Fruit fly (Drosophila melanogaster) whole organism, embryonic: ENCODE measurements around the gene CG43062.
A peak's percentile ranks its signal among the peaks of the same experiment; 100 is the strongest.

Experiments used
- Adf1 ChIP-seq: fragments of 200-800 bp; sonication (Bioruptor generic); IDR thresholded peaks from 2 replicates; pipeline ENCODE4 v1.3.6; 2022; ENCODE audit warnings: missing biosample characterization, missing genetic modification characterization
- CG10543 ChIP-seq: fragments of 200-800 bp; sonication (Bioruptor generic); optimal IDR thresholded peaks from 3 replicates; lab custom pipeline; 2017; ENCODE audit warnings: missing biosample characterization, mild to moderate bottlenecking, missing genetic modification characterization, moderate library complexity
- CG13287 ChIP-seq: fragments of 200-800 bp; sonication (Bioruptor generic); IDR thresholded peaks from 2 replicates; pipeline ENCODE4 v1.3.6; 2022; ENCODE audit warnings: missing biosample characterization, missing genetic modification characterization; ENCODE audit not compliant: partially characterized antibody
- CG1602 ChIP-seq: fragments of 200-800 bp; sonication (Bioruptor generic); optimal IDR thresholded peaks from 3 replicates; lab custom pipeline; 2016; ENCODE audit warnings: missing biosample characterization, missing genetic modification characterization
- CG17361 ChIP-seq: fragments of 200-800 bp; sonication (Bioruptor generic); IDR thresholded peaks from 3 replicates; pipeline ENCODE4 v1.3.6; 2022; ENCODE audit warnings: missing biosample characterization, missing genetic modification characterization
- CG30020 ChIP-seq: fragments of 200-800 bp; optimal IDR thresholded peaks from 2 replicates; lab custom pipeline; 2019; ENCODE audit warnings: missing biosample characterization, mild to moderate bottlenecking, missing genetic modification characterization, moderate library complexity
- CG3065 ChIP-seq: fragments of 200-800 bp; sonication (Bioruptor generic); optimal IDR thresholded peaks from 2 replicates; lab custom pipeline; 2016; ENCODE audit warnings: missing biosample characterization, missing genetic modification characterization
- CG3163 ChIP-seq: fragments of 200-800 bp; sonication (Bioruptor generic); optimal IDR thresholded peaks from 3 replicates; lab custom pipeline; 2016; ENCODE audit warnings: missing biosample characterization, missing genetic modification characterization
- CG33213 ChIP-seq: fragments of 200-800 bp; sonication (Bioruptor generic); optimal IDR thresholded peaks from 3 replicates; lab custom pipeline; 2016; ENCODE audit warnings: missing biosample characterization, missing genetic modification characterization
- CG34422 ChIP-seq: fragments of 200-800 bp; sonication (Bioruptor generic); IDR thresholded peaks from 3 replicates; pipeline ENCODE4 v1.3.6; 2022; ENCODE audit warnings: missing biosample characterization, missing genetic modification characterization
- CG4617 ChIP-seq: fragments of 200-800 bp; sonication (Bioruptor generic); optimal IDR thresholded peaks from 3 replicates; lab custom pipeline; 2016; ENCODE audit warnings: missing biosample characterization, missing genetic modification characterization, borderline replicate concordance
- CG7271 ChIP-seq: fragments of 200-800 bp; sonication (Bioruptor generic); optimal IDR thresholded peaks from 2 replicates; lab custom pipeline; 2018; ENCODE audit warnings: missing biosample characterization, mild to moderate bottlenecking, missing genetic modification characterization, moderate library complexity
- CG8944 ChIP-seq: fragments of 200-800 bp; sonication (Bioruptor generic); optimal IDR thresholded peaks from 3 replicates; lab custom pipeline; 2016; ENCODE audit warnings: missing biosample characterization, missing genetic modification characterization
- Dfd ChIP-seq, 2 experiments: fragments of >200 bp; optimal IDR thresholded peaks; 2 replicates each; lab custom pipeline; 2017; ENCODE audit warnings: missing biosample characterization in 2 of 2, missing genetic modification characterization in 2 of 2
- Dp ChIP-seq: fragments of 200-800 bp; sonication (Bioruptor generic); optimal IDR thresholded peaks from 2 replicates; lab custom pipeline; 2018; ENCODE audit warnings: missing biosample characterization, mild to moderate bottlenecking, missing genetic modification characterization, moderate library complexity
- Drgx ChIP-seq: fragments of 200-800 bp; sonication (Bioruptor generic); IDR thresholded peaks from 2 replicates; pipeline ENCODE4 v1.3.6; 2022; ENCODE audit warnings: missing biosample characterization, missing genetic modification characterization
- ERR ChIP-seq: fragments of 200-800 bp; sonication (Bioruptor generic); optimal IDR thresholded peaks from 2 replicates; lab custom pipeline; 2016; ENCODE audit warnings: missing biosample characterization, missing genetic modification characterization
- Gug ChIP-seq: fragments of 200-800 bp; sonication (Bioruptor generic); IDR thresholded peaks from 4 replicates; pipeline ENCODE4 v1.3.6; 2022; ENCODE audit warnings: missing biosample characterization, missing genetic modification characterization
- HLHmδ ChIP-seq: fragments of 200-800 bp; sonication (Bioruptor generic); optimal IDR thresholded peaks from 2 replicates; lab custom pipeline; 2018; ENCODE audit warnings: missing biosample characterization, mild to moderate bottlenecking, missing genetic modification characterization, moderate library complexity
- Hand ChIP-seq: fragments of 200-800 bp; sonication (Bioruptor generic); optimal IDR thresholded peaks from 2 replicates; lab custom pipeline; 2017; ENCODE audit warnings: mild to moderate bottlenecking, missing biosample characterization, missing genetic modification reagents, missing genetic modification characterization
- Hey ChIP-seq: fragments of 200-800 bp; sonication (Bioruptor generic); optimal IDR thresholded peaks from 3 replicates; lab custom pipeline; 2018; ENCODE audit warnings: missing biosample characterization, mild to moderate bottlenecking, missing genetic modification characterization
- Meics ChIP-seq: fragments of 200-800 bp; sonication (Bioruptor generic); optimal IDR thresholded peaks from 2 replicates; lab custom pipeline; 2017; ENCODE audit warnings: missing biosample characterization, mild to moderate bottlenecking, missing genetic modification characterization
- Sox100B ChIP-seq: fragments of 200-800 bp; sonication (Bioruptor generic); optimal IDR thresholded peaks from 3 replicates; lab custom pipeline; 2018; ENCODE audit warnings: missing biosample characterization, mild to moderate bottlenecking, missing genetic modification characterization
- Stat92E ChIP-seq, 3 experiments: fragments of >200 bp in 2 of 3; fragments of 200-800 bp in 1 of 3; sonication (Bioruptor generic) in 1 of 3; optimal IDR thresholded peaks; 2 replicates each; lab custom pipeline; 2017 to 2019; ENCODE audit warnings: missing biosample characterization in 3 of 3, missing genetic modification characterization in 3 of 3, mild to moderate bottlenecking in 1 of 3, moderate library complexity in 1 of 3
- TFAM ChIP-seq: fragments of 200-800 bp; sonication (Bioruptor generic); optimal IDR thresholded peaks from 2 replicates; lab custom pipeline; 2017; ENCODE audit warnings: missing biosample characterization, missing genetic modification characterization, inconsistent platforms
- Vsx1 ChIP-seq: fragments of 200-800 bp; sonication (Bioruptor generic); optimal IDR thresholded peaks from 2 replicates; lab custom pipeline; 2017; ENCODE audit warnings: missing biosample characterization, mild to moderate bottlenecking, missing genetic modification characterization, missing genetic modification reagents
- az2 ChIP-seq: fragments of 200-800 bp; sonication (Bioruptor generic); optimal IDR thresholded peaks from 3 replicates; lab custom pipeline; 2016; ENCODE audit warnings: missing biosample characterization, missing genetic modification characterization
- bsh ChIP-seq, 2 experiments: fragments of 200-800 bp; sonication (Bioruptor generic); optimal IDR thresholded peaks; 2 replicates each; lab custom pipeline; 2017 to 2018; ENCODE audit warnings: mild to moderate bottlenecking in 2 of 2, missing biosample characterization in 2 of 2, missing genetic modification characterization in 2 of 2, moderate library complexity in 1 of 2
- cas ChIP-seq: fragments of 200-800 bp; sonication (Bioruptor generic); IDR thresholded peaks from 2 replicates; pipeline ENCODE4 v1.3.6; 2022; ENCODE audit warnings: missing biosample characterization, missing genetic modification characterization
- caup ChIP-seq: fragments of 200-800 bp; sonication (Bioruptor generic); optimal IDR thresholded peaks from 3 replicates; lab custom pipeline; 2017; ENCODE audit warnings: missing biosample characterization, mild to moderate bottlenecking, missing genetic modification characterization, moderate library complexity; ENCODE audit not compliant: severe bottlenecking
- crol ChIP-seq: fragments of 200-800 bp; sonication (Bioruptor generic); IDR thresholded peaks from 2 replicates; pipeline ENCODE4 v1.3.6; 2022; ENCODE audit warnings: missing biosample characterization, missing genetic modification characterization
- dimm ChIP-seq: fragments of 200-800 bp; sonication (Bioruptor generic); IDR thresholded peaks from 2 replicates; pipeline ENCODE4 v1.3.6; 2022; ENCODE audit warnings: missing biosample characterization, missing genetic modification characterization
- disco-r ChIP-seq: fragments of 200-800 bp; sonication (Bioruptor generic); optimal IDR thresholded peaks from 2 replicates; lab custom pipeline; 2016; ENCODE audit warnings: missing biosample characterization, missing genetic modification characterization
- dmrt99B ChIP-seq: fragments of 200-800 bp; sonication (Bioruptor generic); optimal IDR thresholded peaks from 2 replicates; lab custom pipeline; 2018; ENCODE audit warnings: missing biosample characterization, mild to moderate bottlenecking, missing genetic modification characterization, moderate library complexity
- en ChIP-seq: fragments of 200-800 bp; sonication (Bioruptor generic); optimal IDR thresholded peaks from 2 replicates; lab custom pipeline; 2016; ENCODE audit warnings: missing biosample characterization, missing genetic modification characterization
- ewg ChIP-seq: fragments of 200-800 bp; sonication (Bioruptor generic); optimal IDR thresholded peaks from 3 replicates; lab custom pipeline; 2017; ENCODE audit warnings: mild to moderate bottlenecking, missing biosample characterization, missing genetic modification reagents, missing genetic modification characterization
- insv ChIP-seq, 2 experiments: fragments of 200-800 bp; sonication (Bioruptor generic); optimal IDR thresholded peaks; 3 replicates each; lab custom pipeline; 2016 to 2018; ENCODE audit warnings: missing biosample characterization in 2 of 2, missing genetic modification characterization in 2 of 2
- ken ChIP-seq: fragments of 200-800 bp; sonication (Bioruptor generic); IDR thresholded peaks from 3 replicates; pipeline ENCODE4 v1.3.6; 2022; ENCODE audit warnings: missing biosample characterization, missing genetic modification characterization
- lmd ChIP-seq: fragments of 200-800 bp; sonication (Bioruptor generic); IDR thresholded peaks from 2 replicates; pipeline ENCODE4 v1.3.6; 2022; ENCODE audit warnings: missing biosample characterization, missing genetic modification characterization
- nau ChIP-seq: fragments of 200-800 bp; sonication (Bioruptor generic); optimal IDR thresholded peaks from 3 replicates; lab custom pipeline; 2017; ENCODE audit warnings: missing biosample characterization, mild to moderate bottlenecking, missing genetic modification characterization, missing genetic modification reagents
- onecut ChIP-seq: fragments of 200-800 bp; sonication (Bioruptor generic); IDR thresholded peaks from 2 replicates; pipeline ENCODE4 v1.3.6; 2022; ENCODE audit warnings: missing biosample characterization, missing genetic modification characterization
- org-1 ChIP-seq: fragments of 200-800 bp; sonication (Bioruptor generic); optimal IDR thresholded peaks from 2 replicates; lab custom pipeline; 2017; ENCODE audit warnings: missing biosample characterization, missing genetic modification characterization
- prd ChIP-seq, 3 experiments: fragments of >200 bp in 2 of 3; fragments of 200-800 bp in 1 of 3; sonication (Bioruptor generic) in 1 of 3; optimal IDR thresholded peaks in 2 of 3; IDR thresholded peaks in 1 of 3; 2 replicates in 2 of 3; 3 replicates in 1 of 3; pipeline versions ENCODE4 v1.3.6 to Lab custom; 2017 to 2022; ENCODE audit warnings: missing biosample characterization in 1 of 3, missing genetic modification characterization in 1 of 3
- schlank ChIP-seq: fragments of 200-800 bp; sonication (Bioruptor generic); optimal IDR thresholded peaks from 2 replicates; lab custom pipeline; 2018; ENCODE audit warnings: missing biosample characterization, mild to moderate bottlenecking, missing genetic modification characterization
- sim ChIP-seq: fragments of 200-800 bp; sonication (Bioruptor generic); IDR thresholded peaks from 2 replicates; pipeline ENCODE4 v1.3.6; 2022; ENCODE audit warnings: missing biosample characterization, missing genetic modification characterization
- tap ChIP-seq: fragments of 200-800 bp; optimal IDR thresholded peaks from 3 replicates; lab custom pipeline; 2019; ENCODE audit warnings: missing biosample characterization, mild to moderate bottlenecking, missing genetic modification characterization, moderate library complexity
- tx ChIP-seq: fragments of 200-800 bp; sonication (Bioruptor generic); optimal IDR thresholded peaks from 2 replicates; lab custom pipeline; 2016; ENCODE audit warnings: missing biosample characterization, missing genetic modification characterization
- wor ChIP-seq: fragments of 200-800 bp; sonication (Bioruptor generic); IDR thresholded peaks from 2 replicates; pipeline ENCODE4 v1.3.6; 2022; ENCODE audit warnings: missing biosample characterization, missing genetic modification characterization
- zfh1 ChIP-seq: fragments of 200-800 bp; sonication (Bioruptor generic); IDR thresholded peaks from 3 replicates; pipeline ENCODE4 v1.3.6; 2022; ENCODE audit warnings: missing biosample characterization, missing genetic modification characterization

Gene CG43062

DNA sequence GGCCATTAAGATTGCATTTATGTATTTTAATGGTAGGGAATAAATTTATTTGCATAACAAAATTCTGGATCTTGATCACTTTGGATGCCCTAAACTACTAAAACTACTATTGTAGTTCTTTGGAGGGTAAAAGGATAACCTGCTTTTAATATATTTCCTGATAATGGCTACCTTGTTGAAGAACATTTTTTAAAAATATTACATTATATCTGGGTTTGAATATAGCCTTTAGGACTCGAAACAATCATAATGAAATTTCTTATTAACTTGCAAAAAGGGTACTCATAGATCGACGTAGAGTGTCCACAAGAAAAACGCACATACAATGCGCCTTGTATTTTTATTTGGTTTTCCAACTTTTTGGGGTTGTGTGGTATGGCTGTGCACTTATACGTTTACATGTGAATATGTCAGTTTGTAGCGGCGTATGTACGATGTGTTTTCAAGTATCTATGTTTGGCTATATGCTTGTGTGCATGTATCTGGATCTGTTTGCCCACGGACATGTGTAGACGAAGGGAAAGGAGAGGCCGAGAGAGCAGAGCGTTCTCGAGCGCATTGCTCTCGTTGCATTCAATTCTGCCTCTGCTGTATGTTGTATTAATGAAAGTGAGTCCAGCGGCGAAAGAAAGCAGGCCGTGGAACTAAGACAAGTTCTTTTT, 29.4 kb downstream of the CG43062 start (continued):
- TF ChIP-seq Adf1 (GFP tag; lab: Robert Waterston, UW): no peak
- TF ChIP-seq Dfd (GFP tag; optimal IDR thresholded peaks at IDR 0.05; lab: Kevin White, UChicago): no peak
- peak; percentile 76 for TF ChIP-seq zfh1 (GFP tag; lab: Robert Waterston, UW)
- peak; percentile 65 for TF ChIP-seq onecut (GFP tag; lab: Robert Waterston, UW)
- peak; percentile 76 to 91 for TF ChIP-seq bsh (GFP tag; optimal IDR thresholded peaks at IDR 0.05; lab: Kevin White, UChicago)
- no peak for TF ChIP-seq dimm (GFP tag; lab: Robert Waterston, UW)
- peak; percentile 41 for TF ChIP-seq Vsx1 (GFP tag; lab: Kevin White, UChicago)
- no peak for TF ChIP-seq CG13287 (GFP tag; lab: Robert Waterston, UW)
- TF ChIP-seq disco-r: peak; percentile 33
- peak; percentile 56 for TF ChIP-seq CG8944 (GFP tag; lab: Kevin White, UChicago)
- TF ChIP-seq Stat92E (GFP tag; optimal IDR thresholded peaks at IDR 0.05; lab: Kevin White, UChicago): no peak
- TF ChIP-seq CG3065 (GFP tag; lab: Kevin White, UChicago): peak; percentile 68
- peak; percentile 30 for TF ChIP-seq org-1 (GFP tag; lab: Kevin White, UChicago)
- no peak for TF ChIP-seq cas (GFP tag; lab: Robert Waterston, UW)
- peak; percentile 37 for TF ChIP-seq CG4617 (GFP tag; lab: Kevin White, UChicago)
- TF ChIP-seq Hand (GFP tag; lab: Kevin White, UChicago): no peak
- TF ChIP-seq Dp (GFP tag; lab: Kevin White, UChicago): no peak
- TF ChIP-seq wor: peak; percentile 35; the same call in 1 of the 2 replicates
- peak; percentile 41; the same call in 1 of the 3 replicates for TF ChIP-seq CG34422 (GFP tag; lab: Robert Waterston, UW)
- no peak for TF ChIP-seq CG3163
- TF ChIP-seq tap (tag; lab: Kevin White, UChicago): peak; percentile 43
- TF ChIP-seq CG10543 (GFP tag; lab: Kevin White, UChicago): no peak
- no peak for TF ChIP-seq schlank (tag; lab: Kevin White, UChicago)
- 0 out of 2 replicates have a peak, but pooled peaks have one; percentile 31 for TF ChIP-seq sim (GFP tag; lab: Robert Waterston, UW)
- TF ChIP-seq Sox100B (GFP tag; lab: Kevin White, UChicago): peak; percentile 76
- TF ChIP-seq CG17361: peak; percentile 50; the same call in 1 of the 3 replicates
- peak; percentile 39 for TF ChIP-seq en (GFP tag; lab: Kevin White, UChicago)
- TF ChIP-seq tx (GFP tag; lab: Kevin White, UChicago): peak; percentile 25
- TF ChIP-seq CG1602 (GFP tag; lab: Kevin White, UChicago): peak; percentile 85
- peak; percentile 85 for TF ChIP-seq az2
- no peak for TF ChIP-seq prd (optimal IDR thresholded peaks at IDR 0.05; lab: Kevin White, UChicago)
- TF ChIP-seq prd (GFP tag; IDR thresholded peaks at IDR 0.05; lab: Robert Waterston, UW): peak; percentile 77
- peak; percentile 95 for TF ChIP-seq crol (GFP tag; lab: Robert Waterston, UW)
- no peak for TF ChIP-seq caup
- TF ChIP-seq CG33213 (GFP tag; lab: Kevin White, UChicago): peak; percentile 48
- TF ChIP-seq Drgx: peak; percentile 72
- TF ChIP-seq ewg (GFP tag; lab: Kevin White, UChicago): peak; percentile 66
- peak; percentile 72 for TF ChIP-seq HLHmδ (GFP tag; lab: Kevin White, UChicago)
- peak; percentile 48 for TF ChIP-seq nau (GFP tag; lab: Kevin White, UChicago)
- TF ChIP-seq Meics (GFP tag; lab: Kevin White, UChicago): peak; percentile 12
- no peak for TF ChIP-seq CG7271 (tag; lab: Kevin White, UChicago)
- TF ChIP-seq ERR: no peak
- TF ChIP-seq TFAM: no peak
- TF ChIP-seq Hey (tag; lab: Kevin White, UChicago): no peak
- TF ChIP-seq CG30020 (tag; lab: Kevin White, UChicago): peak; percentile 10
- TF ChIP-seq lmd (GFP tag; lab: Robert Waterston, UW): peak; percentile 67; the same call in 1 of the 2 replicates
- TF ChIP-seq Gug (GFP tag; lab: Robert Waterston, UW): peak; percentile 63; the same call in 2 of the 4 replicates
- no peak for TF ChIP-seq insv (GFP tag; optimal IDR thresholded peaks at IDR 0.05; lab: Kevin White, UChicago)
- TF ChIP-seq dmrt99B (tag; lab: Kevin White, UChicago): peak; percentile 74
- TF ChIP-seq ken (GFP tag; lab: Robert Waterston, UW): peak; percentile 48; the same call in 1 of the 3 replicates
